Fruit fly (Drosophila melanogaster): Measurements from ENCODE around the gene dpp.

DNA sequence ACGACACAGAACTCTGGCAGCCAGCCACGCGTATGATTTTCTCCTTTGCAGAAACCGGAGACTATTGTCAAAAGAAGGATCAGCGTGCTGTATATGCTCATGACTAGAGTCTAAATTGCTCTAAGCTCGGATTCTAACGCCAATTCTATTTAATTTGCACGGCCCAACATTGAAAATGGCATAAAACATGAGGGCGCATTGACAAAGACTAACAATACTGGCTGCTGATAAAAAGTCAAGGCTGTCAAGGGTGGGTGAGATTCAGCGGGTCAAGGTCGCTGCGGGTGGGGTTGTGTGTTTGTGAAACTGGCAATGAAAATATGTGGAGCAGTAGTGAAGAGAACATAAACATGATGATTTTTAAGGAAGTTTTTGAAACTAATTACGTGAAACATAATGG, 10.3 kb upstream of the dpp start, which contains the start of gene CG34448:
- no peak for TF ChIP-seq CG8478 (optimal IDR thresholded peaks at IDR 0.05)
- TF ChIP-seq CTCF (optimal IDR thresholded peaks at IDR 0.05), result no peak

Data from S2 (cell line).